Fruit fly (Drosophila melanogaster) whole organism, embryonic: Measurements from ENCODE around the gene CG14212.

Experiments used
- Atf-2 ChIP-seq: fragments of 200-800 bp; sonication (Bioruptor generic); optimal IDR thresholded peaks from 2 replicates; lab custom pipeline; 2016; ENCODE audit warnings: missing biosample characterization, missing genetic modification characterization
- Awh ChIP-seq: fragments of 200-800 bp; sonication (Bioruptor generic); IDR thresholded peaks from 2 replicates; pipeline ENCODE4, ENCODE4 v1.3.6; 2022; ENCODE audit warnings: missing biosample characterization, missing genetic modification characterization
- B-H1 ChIP-seq: fragments of 200-800 bp; sonication (Bioruptor generic); IDR thresholded peaks from 3 replicates; pipeline ENCODE4 v1.3.6; 2022; ENCODE audit warnings: missing biosample characterization, missing genetic modification characterization
- BEAF-32 ChIP-seq: fragments of 200-800 bp; sonication (Bioruptor generic); optimal IDR thresholded peaks from 3 replicates; lab custom pipeline; 2017; ENCODE audit warnings: missing biosample characterization, missing genetic modification characterization, mild to moderate bottlenecking, moderate library complexity, missing genetic modification reagents
- CG1024 ChIP-seq: fragments of 200-800 bp; sonication (Bioruptor generic); IDR thresholded peaks from 2 replicates; pipeline ENCODE4 v1.3.6; 2022; ENCODE audit warnings: missing biosample characterization, missing genetic modification characterization
- CG10462 ChIP-seq: fragments of 200-800 bp; sonication (Bioruptor generic); optimal IDR thresholded peaks from 2 replicates; lab custom pipeline; 2016; ENCODE audit warnings: missing biosample characterization, missing genetic modification characterization
- CG1602 ChIP-seq: fragments of 200-800 bp; sonication (Bioruptor generic); optimal IDR thresholded peaks from 3 replicates; lab custom pipeline; 2016; ENCODE audit warnings: missing biosample characterization, missing genetic modification characterization
- CG17802 ChIP-seq: fragments of 200-800 bp; sonication (Bioruptor generic); optimal IDR thresholded peaks from 2 replicates; lab custom pipeline; 2018; ENCODE audit warnings: missing biosample characterization, mild to moderate bottlenecking, missing genetic modification characterization, moderate library complexity
- CG1792 ChIP-seq: fragments of 200-800 bp; sonication (Bioruptor generic); optimal IDR thresholded peaks from 2 replicates; lab custom pipeline; 2016; ENCODE audit warnings: missing biosample characterization, missing genetic modification characterization
- CG2199 ChIP-seq: fragments of 200-800 bp; sonication (Bioruptor generic); IDR thresholded peaks from 3 replicates; pipeline ENCODE4 v1.3.6; 2022; ENCODE audit warnings: missing biosample characterization, missing genetic modification characterization
- CG30403 ChIP-seq: fragments of 200-800 bp; sonication (Bioruptor generic); optimal IDR thresholded peaks from 3 replicates; lab custom pipeline; 2016; ENCODE audit warnings: missing biosample characterization, missing genetic modification characterization
- CG4854 ChIP-seq: fragments of 200-800 bp; sonication (Bioruptor generic); optimal IDR thresholded peaks from 2 replicates; lab custom pipeline; 2016; ENCODE audit warnings: missing biosample characterization, missing genetic modification characterization, inconsistent platforms
- CG5953 ChIP-seq: fragments of 200-800 bp; sonication (Bioruptor generic); IDR thresholded peaks from 2 replicates; pipeline ENCODE4 v1.3.6; 2022; ENCODE audit warnings: missing biosample characterization, missing genetic modification characterization
- CG7745 ChIP-seq: fragments of 200-800 bp; sonication (Bioruptor generic); optimal IDR thresholded peaks from 2 replicates; lab custom pipeline; 2018; ENCODE audit warnings: missing biosample characterization, mild to moderate bottlenecking, missing genetic modification characterization, moderate library complexity
- CG7963 ChIP-seq: fragments of 200-800 bp; sonication (Bioruptor generic); IDR thresholded peaks from 3 replicates; pipeline ENCODE4 v1.3.6; 2022; ENCODE audit warnings: missing biosample characterization, missing genetic modification characterization; ENCODE audit not compliant: partially characterized antibody
- CG8478 ChIP-seq: fragments of >200 bp; optimal IDR thresholded peaks from 2 replicates; lab custom pipeline; 2018
- CoRest ChIP-seq: fragments of 200-800 bp; sonication (Bioruptor generic); optimal IDR thresholded peaks from 3 replicates; lab custom pipeline; 2018; ENCODE audit warnings: missing biosample characterization, mild to moderate bottlenecking, missing genetic modification characterization, moderate library complexity
- D19A ChIP-seq: fragments of 200-800 bp; optimal IDR thresholded peaks from 3 replicates; lab custom pipeline; 2019; ENCODE audit warnings: missing biosample characterization, mild to moderate bottlenecking, missing genetic modification characterization, moderate library complexity
- Dip3 ChIP-seq: fragments of 200-800 bp; sonication (Bioruptor generic); optimal IDR thresholded peaks from 3 replicates; lab custom pipeline; 2016; ENCODE audit warnings: missing biosample characterization, missing genetic modification characterization
- ERR ChIP-seq: fragments of 200-800 bp; sonication (Bioruptor generic); optimal IDR thresholded peaks from 2 replicates; lab custom pipeline; 2016; ENCODE audit warnings: missing biosample characterization, missing genetic modification characterization
- Elba2 ChIP-seq: fragments of 200-800 bp; sonication (Bioruptor generic); optimal IDR thresholded peaks from 3 replicates; lab custom pipeline; 2016; ENCODE audit warnings: missing biosample characterization, missing genetic modification characterization
- Max ChIP-seq: fragments of 200-800 bp; sonication (Bioruptor generic); optimal IDR thresholded peaks from 2 replicates; lab custom pipeline; 2016; ENCODE audit warnings: missing biosample characterization, mild to moderate bottlenecking, missing genetic modification characterization
- Mes4 ChIP-seq: fragments of 200-800 bp; sonication (Bioruptor generic); optimal IDR thresholded peaks from 2 replicates; lab custom pipeline; 2016; ENCODE audit warnings: missing biosample characterization, missing genetic modification characterization
- NFAT ChIP-seq: fragments of 200-800 bp; sonication (Bioruptor generic); IDR thresholded peaks from 2 replicates; pipeline ENCODE4 v1.3.6; 2022; ENCODE audit warnings: missing biosample characterization, missing genetic modification characterization
- NfI ChIP-seq: fragments of 200-800 bp; sonication (Bioruptor generic); optimal IDR thresholded peaks from 3 replicates; lab custom pipeline; 2018; ENCODE audit warnings: missing biosample characterization, mild to moderate bottlenecking, missing genetic modification characterization, moderate library complexity
- Rx ChIP-seq: fragments of 200-800 bp; sonication (Bioruptor generic); IDR thresholded peaks from 2 replicates; pipeline ENCODE4 v1.3.6; 2022; ENCODE audit warnings: missing biosample characterization, missing genetic modification characterization
- Spps ChIP-seq: fragments of 200-800 bp; sonication (Bioruptor generic); optimal IDR thresholded peaks from 2 replicates; lab custom pipeline; 2018; ENCODE audit warnings: missing biosample characterization, mild to moderate bottlenecking, missing genetic modification characterization
- ab ChIP-seq: fragments of 200-800 bp; sonication (Bioruptor generic); optimal IDR thresholded peaks from 2 replicates; lab custom pipeline; 2016; ENCODE audit warnings: missing biosample characterization, missing genetic modification characterization
- abd-A ChIP-seq: fragments of 200-800 bp; sonication (Bioruptor generic); optimal IDR thresholded peaks from 3 replicates; lab custom pipeline; 2019; ENCODE audit warnings: missing biosample characterization, mild to moderate bottlenecking, missing genetic modification characterization, moderate library complexity
- ac ChIP-seq: fragments of 200-800 bp; sonication (Bioruptor generic); optimal IDR thresholded peaks from 3 replicates; lab custom pipeline; 2017; ENCODE audit warnings: missing biosample characterization, mild to moderate bottlenecking, missing genetic modification characterization
- amos ChIP-seq: fragments of 200-800 bp; sonication (Bioruptor generic); IDR thresholded peaks from 2 replicates; pipeline ENCODE4 v1.3.6; 2022; ENCODE audit warnings: missing biosample characterization, missing genetic modification characterization; ENCODE audit not compliant: partially characterized antibody
- ci ChIP-seq: fragments of 200-800 bp; sonication (Bioruptor generic); IDR thresholded peaks from 3 replicates; pipeline ENCODE4 v1.3.6; 2022; ENCODE audit warnings: missing biosample characterization, missing genetic modification characterization
- disco-r ChIP-seq: fragments of 200-800 bp; sonication (Bioruptor generic); optimal IDR thresholded peaks from 2 replicates; lab custom pipeline; 2016; ENCODE audit warnings: missing biosample characterization, missing genetic modification characterization
- dm ChIP-seq: fragments of 200-800 bp; sonication (Bioruptor generic); optimal IDR thresholded peaks from 3 replicates; lab custom pipeline; 2016; ENCODE audit warnings: missing biosample characterization, missing genetic modification characterization
- esg ChIP-seq: fragments of 200-800 bp; sonication (Bioruptor generic); conservative IDR thresholded peaks from 2 replicates; pipeline ENCODE4 v1.3.6; 2022; ENCODE audit warnings: missing biosample characterization, missing genetic modification characterization
- gem ChIP-seq: fragments of 200-800 bp; sonication (Bioruptor generic); optimal IDR thresholded peaks from 2 replicates; lab custom pipeline; 2019; ENCODE audit warnings: missing biosample characterization, mild to moderate bottlenecking, missing genetic modification characterization, moderate library complexity
- ham ChIP-seq: fragments of 200-800 bp; sonication (Bioruptor generic); IDR thresholded peaks from 2 replicates; pipeline ENCODE4 v1.3.6; 2022; ENCODE audit warnings: missing biosample characterization, missing genetic modification characterization
- luna ChIP-seq: fragments of 200-800 bp; sonication (Bioruptor generic); optimal IDR thresholded peaks from 2 replicates; lab custom pipeline; 2016; ENCODE audit warnings: missing biosample characterization, missing genetic modification characterization
- org-1 ChIP-seq: fragments of 200-800 bp; sonication (Bioruptor generic); optimal IDR thresholded peaks from 2 replicates; lab custom pipeline; 2017; ENCODE audit warnings: missing biosample characterization, missing genetic modification characterization
- otp ChIP-seq: fragments of 200-800 bp; sonication (Bioruptor generic); IDR thresholded peaks from 3 replicates; pipeline ENCODE4, ENCODE4 v1.3.6; 2022; ENCODE audit warnings: missing biosample characterization, missing genetic modification characterization
- pita ChIP-seq: fragments of 200-800 bp; sonication (Bioruptor generic); optimal IDR thresholded peaks from 2 replicates; lab custom pipeline; 2017; ENCODE audit warnings: missing biosample characterization, mild to moderate bottlenecking, missing genetic modification characterization
- sc ChIP-seq, 3 experiments: fragments of >200 bp in 2 of 3; fragments of 200-800 bp in 1 of 3; sonication (Bioruptor generic) in 1 of 3; optimal IDR thresholded peaks; 2 replicates in 2 of 3; 3 replicates in 1 of 3; lab custom pipeline; 2017; ENCODE audit warnings: mild to moderate bottlenecking in 1 of 3, missing biosample characterization in 1 of 3, missing genetic modification characterization in 1 of 3, missing genetic modification reagents in 1 of 3
- shn ChIP-seq: fragments of 200-800 bp; sonication (Bioruptor generic); optimal IDR thresholded peaks from 3 replicates; lab custom pipeline; 2016; ENCODE audit warnings: missing biosample characterization, missing genetic modification characterization
- sob ChIP-seq: fragments of 200-800 bp; sonication (Bioruptor generic); IDR thresholded peaks from 2 replicates; pipeline ENCODE4 v1.3.6; 2022; ENCODE audit warnings: missing biosample characterization, missing genetic modification characterization
- stwl ChIP-seq: fragments of 200-800 bp; sonication (Bioruptor generic); optimal IDR thresholded peaks from 3 replicates; lab custom pipeline; 2018; ENCODE audit warnings: missing biosample characterization, mild to moderate bottlenecking, missing genetic modification characterization, moderate library complexity
- sug ChIP-seq: fragments of 200-800 bp; optimal IDR thresholded peaks from 2 replicates; lab custom pipeline; 2019; ENCODE audit warnings: missing biosample characterization, mild to moderate bottlenecking, missing genetic modification characterization, moderate library complexity
- tin ChIP-seq: fragments of 200-800 bp; sonication (Bioruptor generic); optimal IDR thresholded peaks from 3 replicates; lab custom pipeline; 2016; ENCODE audit warnings: missing biosample characterization, missing genetic modification characterization
- unpg ChIP-seq: fragments of 200-800 bp; sonication (Bioruptor generic); optimal IDR thresholded peaks from 3 replicates; lab custom pipeline; 2018; ENCODE audit warnings: missing biosample characterization, mild to moderate bottlenecking, missing genetic modification characterization, moderate library complexity
- wor ChIP-seq: fragments of 200-800 bp; sonication (Bioruptor generic); IDR thresholded peaks from 2 replicates; pipeline ENCODE4 v1.3.6; 2022; ENCODE audit warnings: missing biosample characterization, missing genetic modification characterization
- z ChIP-seq: fragments of 200-800 bp; sonication (Bioruptor generic); IDR thresholded peaks from 3 replicates; pipeline ENCODE4 v1.3.6; 2022; ENCODE audit warnings: missing biosample characterization, missing genetic modification characterization

CG14212 gene

dm6 chrX:19597684-19598363 is 27.7 kb upstream of the CG14212 start, which contains the start of gene RpS10b (continued):
- TF ChIP-seq ci (GFP tag; lab: Robert Waterston, UW) = peak; percentile 96
- TF ChIP-seq Elba2 = peak; percentile 86
- TF ChIP-seq B-H1 = peak; percentile 42; the same call in 1 of the 3 replicates
- peak; percentile 54 for TF ChIP-seq CG10462 (GFP tag; lab: Kevin White, UChicago)
- TF ChIP-seq Max (GFP tag; lab: Kevin White, UChicago) = peak; percentile 87
- peak; percentile 88 for TF ChIP-seq amos (GFP tag; lab: Robert Waterston, UW)
- peak; percentile 76 for TF ChIP-seq stwl (tag; lab: Kevin White, UChicago)
- peak; percentile 85 for TF ChIP-seq NFAT (GFP tag; lab: Robert Waterston, UW)
- peak; percentile 72 for TF ChIP-seq tin (GFP tag; lab: Kevin White, UChicago)
- TF ChIP-seq CG1602 (GFP tag; lab: Kevin White, UChicago) = peak; percentile 40
- peak; percentile 57 for TF ChIP-seq gem (tag; lab: Kevin White, UChicago)
- peak; percentile 76 for TF ChIP-seq sob (GFP tag; lab: Robert Waterston, UW)
- 0 out of 2 replicates have a peak, but pooled peaks have one; percentile 19 for TF ChIP-seq esg
- TF ChIP-seq BEAF-32 (GFP tag; lab: Kevin White, UChicago) = peak; percentile 98
- peak; percentile 75 for TF ChIP-seq CG30403 (GFP tag; lab: Kevin White, UChicago)
- peak; percentile 87 for TF ChIP-seq CG4854 (GFP tag; lab: Kevin White, UChicago)
- TF ChIP-seq disco-r (GFP tag; lab: Kevin White, UChicago) = peak; percentile 93
- peak; percentile 82 for TF ChIP-seq Awh (GFP tag; lab: Robert Waterston, UW)
- TF ChIP-seq pita (GFP tag; lab: Kevin White, UChicago) = peak; percentile 29
- TF ChIP-seq wor (GFP tag; lab: Robert Waterston, UW) = peak; percentile 50
- no peak for TF ChIP-seq sc (optimal IDR thresholded peaks at IDR 0.05; lab: Kevin White, UChicago)
- peak; percentile 85 for TF ChIP-seq sc (GFP tag; optimal IDR thresholded peaks at IDR 0.05; lab: Kevin White, UChicago)
- peak; percentile 87 for TF ChIP-seq otp
- peak; percentile 90 for TF ChIP-seq shn (GFP tag; lab: Kevin White, UChicago)
- TF ChIP-seq Mes4 = peak; percentile 98
- TF ChIP-seq CG17802 (tag; lab: Kevin White, UChicago) = peak; percentile 74
- peak; percentile 76 for TF ChIP-seq Dip3 (GFP tag; lab: Kevin White, UChicago)
- peak; percentile 91 for TF ChIP-seq org-1 (GFP tag; lab: Kevin White, UChicago)
- no peak for TF ChIP-seq CG8478 (lab: Kevin White, UChicago)
- TF ChIP-seq CG1024 = peak; percentile 70
- TF ChIP-seq ac (GFP tag; lab: Kevin White, UChicago) = peak; percentile 93
- TF ChIP-seq CG7745 = peak; percentile 44
- peak; percentile 47 for TF ChIP-seq luna (GFP tag; lab: Kevin White, UChicago)
- TF ChIP-seq CG5953 (GFP tag; lab: Robert Waterston, UW) = peak; percentile 74
- peak; percentile 88 for TF ChIP-seq sug (tag; lab: Kevin White, UChicago)
- peak; percentile 78 for TF ChIP-seq CG7963 (GFP tag; lab: Robert Waterston, UW)
- peak; percentile 95 for TF ChIP-seq NfI (GFP tag; lab: Kevin White, UChicago)
- TF ChIP-seq Atf-2 = peak; percentile 84
- TF ChIP-seq Rx (GFP tag; lab: Robert Waterston, UW) = peak; percentile 81
- TF ChIP-seq abd-A (tag; lab: Kevin White, UChicago) = no peak
- TF ChIP-seq ham (GFP tag; lab: Robert Waterston, UW) = peak; percentile 71; the same call in 1 of the 2 replicates
- TF ChIP-seq Spps (tag; lab: Kevin White, UChicago) = peak; percentile 65
- TF ChIP-seq D19A (tag; lab: Kevin White, UChicago) = peak; percentile 31
- TF ChIP-seq unpg (GFP tag; lab: Kevin White, UChicago) = peak; percentile 82
- 0 out of 3 replicates have a peak, but pooled peaks have one; percentile 51 for TF ChIP-seq CG2199
- peak; percentile 40 for TF ChIP-seq ERR (GFP tag; lab: Kevin White, UChicago)
- TF ChIP-seq CoRest = peak; percentile 77
- TF ChIP-seq CG1792 (GFP tag; lab: Kevin White, UChicago) = peak; percentile 89
- no peak for TF ChIP-seq ab (GFP tag; lab: Kevin White, UChicago)
- peak; percentile 95 for TF ChIP-seq dm (GFP tag; lab: Kevin White, UChicago)
- no peak for TF ChIP-seq z (GFP tag; lab: Robert Waterston, UW)
